Worm (Caenorhabditis elegans) whole organism, L4/young adult: ENCODE data around the gene cul-2.

Experiments used
- W03F9.2 ChIP-seq: fragments of 150-350 bp; optimal IDR thresholded peaks from 2 replicates; lab custom pipeline; 2014; ENCODE audit warnings: missing biosample characterization, missing genetic modification characterization
- dao-5 ChIP-seq: sonication (generic microtip); optimal IDR thresholded peaks from 2 replicates; lab custom pipeline; 2016; ENCODE audit warnings: missing genotype, missing genetic modification characterization, moderate library complexity, missing compliant biosample characterization
- him-1 ChIP-seq: sonication (generic microtip); optimal IDR thresholded peaks from 2 replicates; lab custom pipeline; 2016; ENCODE audit warnings: missing genotype, missing genetic modification reagents, missing genetic modification characterization, missing compliant biosample characterization

- TF ChIP-seq dao-5 (tag; lab: Kevin White, UChicago) = no peak
- TF ChIP-seq W03F9.2 (tag; lab: Kevin White, UChicago) = no peak
- no peak for TF ChIP-seq him-1
Observed at ce11 chrIII:13710666-13711065, 23.6 kb downstream of the cul-2 start.
